Fruit fly (Drosophila melanogaster): ENCODE data around the gene CG6041.

Gene CG6041

DNA sequence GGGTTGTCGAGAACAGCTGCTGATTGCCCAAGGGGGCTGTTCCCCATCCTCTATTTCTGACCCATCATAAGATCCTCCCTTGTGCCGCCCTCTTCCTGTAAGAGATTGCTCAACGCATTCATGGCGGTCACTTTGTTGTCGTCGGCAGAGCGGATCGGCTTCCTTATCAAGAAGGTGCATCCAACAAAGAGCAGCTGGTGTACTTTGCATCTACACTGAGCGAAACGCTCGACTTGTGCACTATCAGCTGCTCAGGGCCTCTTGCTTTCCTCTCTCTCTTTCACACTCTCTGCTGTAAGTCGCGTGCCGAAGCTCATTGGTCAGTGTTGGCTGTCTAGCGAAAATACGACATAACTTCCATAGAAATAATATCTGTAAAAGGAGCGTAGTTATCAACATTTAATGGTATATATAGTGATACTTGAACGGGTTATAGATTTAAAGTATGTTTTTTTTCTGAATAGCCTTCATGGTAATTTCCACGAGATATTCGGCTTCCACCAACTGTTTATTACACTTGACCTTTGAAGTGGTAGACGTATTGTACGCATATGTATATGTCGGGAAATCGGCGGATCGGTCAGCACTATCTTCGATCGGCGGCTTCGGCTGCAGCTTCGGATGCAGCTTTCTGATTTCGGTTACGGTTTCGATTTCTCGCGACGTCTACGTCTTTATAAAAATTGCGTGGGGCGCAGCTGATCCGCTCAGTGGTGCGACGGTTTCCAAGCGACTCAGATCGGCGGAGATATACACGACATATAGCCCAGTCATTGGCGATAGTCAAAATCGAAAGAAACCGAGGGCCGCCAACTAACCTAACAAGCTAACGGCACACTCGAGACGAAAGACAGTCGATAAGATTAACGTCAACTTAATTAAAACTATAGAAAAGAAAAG lies 40.4 kb downstream of the CG6041 start, which contains the start of gene CG5966:
CG5966 (plus strand) TSS at position 704 of the 900 bp plus-strand sequence.
- TF ChIP-seq usp (GFP tag; optimal IDR thresholded peaks at IDR 0.05) (no peak), pan (optimal IDR thresholded peaks at IDR 0.05) (no peak), CG8478 (optimal IDR thresholded peaks at IDR 0.05) (no peak), EcR (GFP tag; optimal IDR thresholded peaks at IDR 0.05) (no peak), psq (optimal IDR thresholded peaks at IDR 0.05) (no peak), Dll (optimal IDR thresholded peaks at IDR 0.05) (no peak)

DNA sequence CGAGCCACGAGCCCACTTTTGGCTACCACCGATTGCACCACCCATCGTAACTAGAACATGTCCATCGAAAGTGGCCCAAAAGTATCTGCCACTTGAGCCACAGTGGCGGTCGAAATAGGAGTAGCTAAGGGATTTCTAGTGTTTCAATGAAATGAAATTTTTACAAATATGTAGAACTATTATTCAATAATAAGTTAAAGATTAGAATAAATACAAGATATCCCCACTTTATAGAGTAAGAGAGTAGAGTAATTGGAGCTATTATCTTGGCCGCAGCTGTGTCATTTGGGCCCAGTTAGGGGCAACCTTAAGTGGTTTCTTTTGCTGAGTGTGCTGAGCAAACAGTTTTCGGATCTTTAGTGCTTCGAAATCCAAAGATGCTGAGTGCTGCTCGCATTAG lies 41.4 kb downstream of the CG6041 start:
- TF ChIP-seq usp (GFP tag; optimal IDR thresholded peaks at IDR 0.05) = no peak
- no peak for TF ChIP-seq EcR (GFP tag; optimal IDR thresholded peaks at IDR 0.05)
- no peak for TF ChIP-seq Dll (optimal IDR thresholded peaks at IDR 0.05)
- TF ChIP-seq CG8478 (optimal IDR thresholded peaks at IDR 0.05) = no peak
- TF ChIP-seq pan (optimal IDR thresholded peaks at IDR 0.05) = no peak
- no peak for TF ChIP-seq psq (optimal IDR thresholded peaks at IDR 0.05)

DNA sequence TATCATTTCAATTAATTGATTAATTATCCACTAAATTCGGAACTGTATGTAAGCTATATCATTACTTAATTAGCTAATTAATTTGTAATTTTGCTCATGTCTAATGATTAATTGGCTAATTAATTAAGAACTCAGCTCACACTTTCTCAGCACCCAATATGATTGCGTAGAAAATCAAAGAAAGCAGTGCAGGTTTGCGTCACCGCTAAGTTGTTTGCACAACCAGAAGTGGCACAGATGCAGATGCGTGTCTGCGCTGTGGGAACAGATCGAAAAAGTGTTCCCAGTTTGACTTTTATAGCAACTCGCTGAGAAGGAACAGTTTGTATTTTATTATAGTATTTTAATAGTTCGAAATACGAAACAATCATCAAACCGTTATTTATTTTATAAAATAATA lies 44.2 kb downstream of the CG6041 start:
- TF ChIP-seq psq (optimal IDR thresholded peaks at IDR 0.05) (no peak), CG8478 (optimal IDR thresholded peaks at IDR 0.05) (no peak), pan (optimal IDR thresholded peaks at IDR 0.05) (no peak), Dll (optimal IDR thresholded peaks at IDR 0.05) (no peak), usp (GFP tag; optimal IDR thresholded peaks at IDR 0.05) (no peak), EcR (GFP tag; optimal IDR thresholded peaks at IDR 0.05) (no peak)

dm6 chrX:5992767-5993325 lies 44.9 kb downstream of the CG6041 start:
- TF ChIP-seq usp (GFP tag; optimal IDR thresholded peaks at IDR 0.05) = no peak
- no peak for TF ChIP-seq pan (optimal IDR thresholded peaks at IDR 0.05)
- no peak for TF ChIP-seq Dll (optimal IDR thresholded peaks at IDR 0.05)

DNA sequence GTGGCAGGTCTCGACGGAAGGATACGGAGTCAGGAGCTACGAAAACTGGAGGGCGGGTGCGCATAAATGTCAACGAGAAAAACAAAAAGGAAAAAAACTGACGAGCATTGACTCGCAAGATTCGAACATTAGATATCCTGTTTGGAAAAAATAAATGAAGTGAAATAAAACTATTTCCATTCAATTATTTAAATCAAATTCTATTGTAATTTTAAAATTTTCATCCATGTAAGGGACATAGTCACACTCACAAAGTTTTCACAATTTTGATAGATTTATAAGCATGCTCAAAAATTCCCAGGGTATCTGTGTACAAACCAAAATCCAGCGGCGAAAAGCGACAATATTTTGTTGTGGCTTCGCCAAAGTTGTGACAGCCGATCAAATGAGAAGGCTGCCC lies 48.0 kb downstream of the CG6041 start:
- no peak for TF ChIP-seq pan (optimal IDR thresholded peaks at IDR 0.05)
- no peak for TF ChIP-seq usp (GFP tag; optimal IDR thresholded peaks at IDR 0.05)
- TF ChIP-seq CG8478 (optimal IDR thresholded peaks at IDR 0.05) = no peak
- TF ChIP-seq EcR (GFP tag; optimal IDR thresholded peaks at IDR 0.05) = no peak
- TF ChIP-seq psq (optimal IDR thresholded peaks at IDR 0.05) = no peak

DNA sequence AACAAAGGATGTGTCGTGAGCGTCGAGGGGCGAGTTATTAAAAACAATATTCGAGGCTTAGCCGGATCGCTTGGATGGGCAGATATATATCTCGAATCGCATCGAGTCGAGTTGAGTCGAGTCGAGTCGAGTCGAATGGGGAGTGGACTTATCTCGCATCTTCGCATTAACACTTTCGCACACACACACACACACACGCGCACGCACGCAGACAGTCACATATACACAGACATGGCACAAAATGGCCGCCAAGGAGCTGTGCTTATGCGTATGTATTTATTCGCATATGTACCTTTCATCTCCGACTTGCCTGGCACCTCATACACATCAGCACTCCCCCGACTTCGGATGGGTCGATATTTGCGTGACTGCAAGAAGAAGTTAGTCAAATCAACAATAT lies 50.0 kb downstream of the CG6041 start:
- TF ChIP-seq CG8478 (optimal IDR thresholded peaks at IDR 0.05) (no peak), usp (GFP tag; optimal IDR thresholded peaks at IDR 0.05) (no peak), Dll (optimal IDR thresholded peaks at IDR 0.05) (no peak), EcR (GFP tag; optimal IDR thresholded peaks at IDR 0.05) (no peak), psq (optimal IDR thresholded peaks at IDR 0.05) (no peak), pan (optimal IDR thresholded peaks at IDR 0.05) (no peak)
